Fruit fly (Drosophila melanogaster) whole organism, embryonic: Measurements from ENCODE around the gene cnc.
A peak's percentile ranks its signal among the peaks of the same experiment; 100 is the strongest.

Experiments used
- Asciz ChIP-seq: fragments of 200-800 bp; sonication (Bioruptor generic); optimal IDR thresholded peaks from 2 replicates; lab custom pipeline; 2017; ENCODE audit warnings: missing biosample characterization, mild to moderate bottlenecking, missing genetic modification characterization, missing genetic modification reagents
- Bgb ChIP-seq: fragments of 200-800 bp; sonication (Bioruptor generic); IDR thresholded peaks from 2 replicates; pipeline ENCODE4 v1.3.6; 2022; ENCODE audit warnings: missing biosample characterization, missing genetic modification characterization; ENCODE audit not compliant: partially characterized antibody
- CG10321 ChIP-seq: fragments of 200-800 bp; sonication (Bioruptor generic); IDR thresholded peaks from 2 replicates; pipeline ENCODE4 v1.3.6; 2022; ENCODE audit warnings: missing biosample characterization, missing genetic modification characterization
- CG10543 ChIP-seq: fragments of 200-800 bp; sonication (Bioruptor generic); optimal IDR thresholded peaks from 3 replicates; lab custom pipeline; 2017; ENCODE audit warnings: missing biosample characterization, mild to moderate bottlenecking, missing genetic modification characterization, moderate library complexity
- CG11247 ChIP-seq: fragments of 200-800 bp; sonication (Bioruptor generic); IDR thresholded peaks from 2 replicates; pipeline ENCODE4 v1.3.6; 2022; ENCODE audit warnings: missing biosample characterization, missing genetic modification characterization
- CG11560 ChIP-seq: fragments of 200-800 bp; sonication (Bioruptor generic); IDR thresholded peaks from 3 replicates; pipeline ENCODE4 v1.3.6; 2022; ENCODE audit warnings: missing biosample characterization, missing genetic modification characterization
- CG11723 ChIP-seq: fragments of 200-800 bp; sonication (Bioruptor generic); optimal IDR thresholded peaks from 2 replicates; lab custom pipeline; 2017; ENCODE audit warnings: missing biosample characterization, mild to moderate bottlenecking, missing genetic modification characterization
- CG12744 ChIP-seq: fragments of 200-800 bp; sonication (Bioruptor generic); optimal IDR thresholded peaks from 2 replicates; lab custom pipeline; 2016; ENCODE audit warnings: missing biosample characterization, missing genetic modification characterization
- CG12769 ChIP-seq: fragments of 200-800 bp; sonication (Bioruptor generic); optimal IDR thresholded peaks from 2 replicates; lab custom pipeline; 2019; ENCODE audit warnings: missing biosample characterization, mild to moderate bottlenecking, missing genetic modification characterization, moderate library complexity
- CG13624 ChIP-seq: fragments of 200-800 bp; sonication (Bioruptor generic); optimal IDR thresholded peaks from 2 replicates; lab custom pipeline; 2016; ENCODE audit warnings: missing biosample characterization, missing genetic modification characterization
- CG13894 ChIP-seq: fragments of 200-800 bp; sonication (Bioruptor generic); optimal IDR thresholded peaks from 3 replicates; lab custom pipeline; 2018; ENCODE audit warnings: missing biosample characterization, mild to moderate bottlenecking, missing genetic modification characterization, moderate library complexity
- CG15479 ChIP-seq: fragments of 200-800 bp; sonication (Bioruptor generic); optimal IDR thresholded peaks from 3 replicates; lab custom pipeline; 2019; ENCODE audit warnings: missing biosample characterization, mild to moderate bottlenecking, missing genetic modification characterization, moderate library complexity
- CG15601 ChIP-seq: fragments of 200-800 bp; sonication (Bioruptor generic); optimal IDR thresholded peaks from 3 replicates; lab custom pipeline; 2019; ENCODE audit warnings: missing biosample characterization, mild to moderate bottlenecking, missing genetic modification characterization, moderate library complexity
- CG16815 ChIP-seq: fragments of 200-800 bp; sonication (Bioruptor generic); optimal IDR thresholded peaks from 3 replicates; lab custom pipeline; 2017; ENCODE audit warnings: missing biosample characterization, mild to moderate bottlenecking, missing genetic modification characterization
- CG18011 ChIP-seq: fragments of 200-800 bp; sonication (Bioruptor generic); optimal IDR thresholded peaks from 2 replicates; lab custom pipeline; 2017; ENCODE audit warnings: missing biosample characterization, missing genetic modification characterization, mild to moderate bottlenecking, moderate library complexity, missing genotype
- CG18262 ChIP-seq: fragments of 200-800 bp; optimal IDR thresholded peaks from 3 replicates; lab custom pipeline; 2019; ENCODE audit warnings: missing biosample characterization, mild to moderate bottlenecking, missing genetic modification characterization, moderate library complexity
- CG31365 ChIP-seq: fragments of 200-800 bp; sonication (Bioruptor generic); optimal IDR thresholded peaks from 2 replicates; lab custom pipeline; 2018; ENCODE audit warnings: missing biosample characterization, mild to moderate bottlenecking, missing genetic modification characterization
- CG32767 ChIP-seq: fragments of 200-800 bp; sonication (Bioruptor generic); IDR thresholded peaks from 2 replicates; pipeline ENCODE4 v1.3.6; 2022; ENCODE audit warnings: missing biosample characterization, missing genetic modification characterization
- CG3847 ChIP-seq: fragments of 200-800 bp; sonication (Bioruptor generic); IDR thresholded peaks from 2 replicates; pipeline ENCODE4 v1.3.6; 2022; ENCODE audit warnings: missing biosample characterization, missing genetic modification characterization
- CG42726 ChIP-seq: fragments of 200-800 bp; sonication (Bioruptor generic); IDR thresholded peaks from 2 replicates; pipeline ENCODE4 v1.3.6; 2022; ENCODE audit warnings: missing biosample characterization, missing genetic modification characterization; ENCODE audit not compliant: partially characterized antibody
- CG4404 ChIP-seq: fragments of 200-800 bp; sonication (Bioruptor generic); IDR thresholded peaks from 2 replicates; pipeline ENCODE4 v1.3.6; 2022; ENCODE audit warnings: missing biosample characterization, missing genetic modification characterization
- CG6254 ChIP-seq: fragments of 200-800 bp; sonication (Bioruptor generic); optimal IDR thresholded peaks from 3 replicates; lab custom pipeline; 2017; ENCODE audit warnings: mild to moderate bottlenecking, missing biosample characterization, missing genetic modification reagents, missing genetic modification characterization
- CG6654 ChIP-seq: fragments of 200-800 bp; sonication (Bioruptor generic); optimal IDR thresholded peaks from 2 replicates; lab custom pipeline; 2017; ENCODE audit warnings: missing biosample characterization, mild to moderate bottlenecking, missing genetic modification characterization
- CG7745 ChIP-seq: fragments of 200-800 bp; sonication (Bioruptor generic); optimal IDR thresholded peaks from 2 replicates; lab custom pipeline; 2018; ENCODE audit warnings: missing biosample characterization, mild to moderate bottlenecking, missing genetic modification characterization, moderate library complexity
- CG7963 ChIP-seq: fragments of 200-800 bp; sonication (Bioruptor generic); IDR thresholded peaks from 3 replicates; pipeline ENCODE4 v1.3.6; 2022; ENCODE audit warnings: missing biosample characterization, missing genetic modification characterization; ENCODE audit not compliant: partially characterized antibody
- CG7987 ChIP-seq: fragments of 200-800 bp; sonication (Bioruptor generic); optimal IDR thresholded peaks from 2 replicates; lab custom pipeline; 2018; ENCODE audit warnings: missing biosample characterization, mild to moderate bottlenecking, missing genetic modification characterization, moderate library complexity
- CG8290 ChIP-seq, 3 experiments: fragments of 200-800 bp; sonication (Bioruptor generic); optimal IDR thresholded peaks; 2 replicates each; lab custom pipeline; 2016 to 2019; ENCODE audit warnings: missing biosample characterization in 3 of 3, missing genetic modification characterization in 3 of 3, mild to moderate bottlenecking in 2 of 3, moderate library complexity in 1 of 3
- Dad ChIP-seq: fragments of 200-800 bp; sonication (Bioruptor generic); optimal IDR thresholded peaks from 3 replicates; lab custom pipeline; 2016; ENCODE audit warnings: missing biosample characterization, missing genetic modification characterization
- Deaf1 ChIP-seq: fragments of 200-800 bp; optimal IDR thresholded peaks from 3 replicates; lab custom pipeline; 2019; ENCODE audit warnings: missing biosample characterization, mild to moderate bottlenecking, missing genetic modification characterization, moderate library complexity
- Eip74EF ChIP-seq, 2 experiments: fragments of 200-800 bp in 1 of 2; fragments of >200 bp in 1 of 2; sonication (Bioruptor generic) in 1 of 2; optimal IDR thresholded peaks; 2 replicates each; lab custom pipeline; 2017 to 2019; ENCODE audit warnings: missing biosample characterization in 2 of 2, missing genetic modification characterization in 2 of 2, mild to moderate bottlenecking in 1 of 2, moderate library complexity in 1 of 2
- Hey ChIP-seq: fragments of 200-800 bp; sonication (Bioruptor generic); optimal IDR thresholded peaks from 3 replicates; lab custom pipeline; 2018; ENCODE audit warnings: missing biosample characterization, mild to moderate bottlenecking, missing genetic modification characterization
- Hmx ChIP-seq: fragments of 200-800 bp; sonication (Bioruptor generic); optimal IDR thresholded peaks from 2 replicates; lab custom pipeline; 2016; ENCODE audit warnings: missing biosample characterization, missing genetic modification characterization
- Lim3 ChIP-seq: fragments of 200-800 bp; sonication (Bioruptor generic); IDR thresholded peaks from 2 replicates; pipeline ENCODE4 v1.3.6; 2022; ENCODE audit warnings: missing biosample characterization, missing genetic modification characterization
- NC2β ChIP-seq: fragments of 200-800 bp; sonication (Bioruptor generic); optimal IDR thresholded peaks from 2 replicates; lab custom pipeline; 2016; ENCODE audit warnings: missing biosample characterization, missing genetic modification characterization
- Neu2 ChIP-seq: fragments of 200-800 bp; sonication (Bioruptor generic); optimal IDR thresholded peaks from 3 replicates; lab custom pipeline; 2016; ENCODE audit warnings: missing biosample characterization, missing genetic modification characterization, borderline replicate concordance
- NfI ChIP-seq: fragments of 200-800 bp; sonication (Bioruptor generic); optimal IDR thresholded peaks from 3 replicates; lab custom pipeline; 2018; ENCODE audit warnings: missing biosample characterization, mild to moderate bottlenecking, missing genetic modification characterization, moderate library complexity
- Sox102F ChIP-seq: fragments of 200-800 bp; sonication (Bioruptor generic); optimal IDR thresholded peaks from 2 replicates; lab custom pipeline; 2018; ENCODE audit warnings: missing biosample characterization, mild to moderate bottlenecking, missing genetic modification characterization, moderate library complexity
- Usf ChIP-seq: fragments of 200-800 bp; sonication (Bioruptor generic); optimal IDR thresholded peaks from 2 replicates; lab custom pipeline; 2017; ENCODE audit warnings: missing genotype, missing biosample characterization, missing genetic modification characterization
- ab ChIP-seq: fragments of 200-800 bp; sonication (Bioruptor generic); optimal IDR thresholded peaks from 2 replicates; lab custom pipeline; 2016; ENCODE audit warnings: missing biosample characterization, missing genetic modification characterization
- ara ChIP-seq: fragments of 200-800 bp; sonication (Bioruptor generic); IDR thresholded peaks from 2 replicates; pipeline ENCODE4 v1.3.6; 2022; ENCODE audit warnings: missing biosample characterization, missing genetic modification characterization
- crc ChIP-seq: fragments of 200-800 bp; sonication (Bioruptor generic); optimal IDR thresholded peaks from 2 replicates; lab custom pipeline; 2016; ENCODE audit warnings: missing biosample characterization, missing genetic modification characterization
- ind ChIP-seq: fragments of 200-800 bp; sonication (Bioruptor generic); optimal IDR thresholded peaks from 3 replicates; lab custom pipeline; 2016; ENCODE audit warnings: missing biosample characterization, missing genetic modification characterization
- kni ChIP-seq: fragments of 200-800 bp; sonication (Bioruptor generic); optimal IDR thresholded peaks from 3 replicates; lab custom pipeline; 2017; ENCODE audit warnings: mild to moderate bottlenecking, missing biosample characterization, missing genetic modification reagents, missing genetic modification characterization
- nerfin-2 ChIP-seq: fragments of 200-800 bp; sonication (Bioruptor generic); IDR thresholded peaks from 2 replicates; pipeline ENCODE4 v1.3.6; 2022; ENCODE audit warnings: missing biosample characterization, missing genetic modification characterization; ENCODE audit not compliant: partially characterized antibody
- nmo ChIP-seq: fragments of 200-800 bp; sonication (Bioruptor generic); optimal IDR thresholded peaks from 2 replicates; lab custom pipeline; 2018; ENCODE audit warnings: missing biosample characterization, mild to moderate bottlenecking, missing genetic modification characterization, moderate library complexity
- oc ChIP-seq: fragments of 200-800 bp; sonication (Bioruptor generic); optimal IDR thresholded peaks from 2 replicates; lab custom pipeline; 2018; ENCODE audit warnings: missing biosample characterization, mild to moderate bottlenecking, missing genetic modification characterization, moderate library complexity
- seq ChIP-seq: fragments of 200-800 bp; sonication (Bioruptor generic); IDR thresholded peaks from 2 replicates; pipeline ENCODE4 v1.3.6; 2022; ENCODE audit warnings: missing biosample characterization, missing genetic modification characterization
- sug ChIP-seq: fragments of 200-800 bp; optimal IDR thresholded peaks from 2 replicates; lab custom pipeline; 2019; ENCODE audit warnings: missing biosample characterization, mild to moderate bottlenecking, missing genetic modification characterization, moderate library complexity
- yki ChIP-seq: fragments of >200 bp; optimal IDR thresholded peaks from 3 replicates; lab custom pipeline; 2018

The cnc gene

dm6 chr3R:23176445-23177087 is 49.9 kb downstream of the cnc start (continued):
- no peak for TF ChIP-seq Neu2 (GFP tag; lab: Kevin White, UChicago)
- TF ChIP-seq ind: no peak
- peak; percentile 44 for TF ChIP-seq CG15601 (tag; lab: Kevin White, UChicago)
- TF ChIP-seq CG18011 (GFP tag; lab: Kevin White, UChicago): no peak
- peak; percentile 55 for TF ChIP-seq Asciz
- no peak for TF ChIP-seq Deaf1
- no peak for TF ChIP-seq CG4404 (GFP tag; lab: Robert Waterston, UW)
- TF ChIP-seq CG13894 (tag; lab: Kevin White, UChicago): peak; percentile 45
- no peak for TF ChIP-seq CG16815 (GFP tag; lab: Kevin White, UChicago)
- TF ChIP-seq ab (GFP tag; lab: Kevin White, UChicago): no peak
- no peak for TF ChIP-seq CG11560 (tag; lab: Robert Waterston, UW)
- no peak for TF ChIP-seq CG7963 (GFP tag; lab: Robert Waterston, UW)
- no peak for TF ChIP-seq Hmx (GFP tag; lab: Kevin White, UChicago)
- no peak for TF ChIP-seq CG11247 (GFP tag; lab: Robert Waterston, UW)
- TF ChIP-seq seq: peak; percentile 55; the same call in 1 of the 2 replicates
- TF ChIP-seq CG6654 (GFP tag; lab: Kevin White, UChicago): no peak
- TF ChIP-seq Dad: peak; percentile 29
- peak; percentile 79 for TF ChIP-seq CG7987 (GFP tag; lab: Kevin White, UChicago)
- TF ChIP-seq CG6254 (GFP tag; lab: Kevin White, UChicago): no peak
- no peak for TF ChIP-seq oc
- no peak for TF ChIP-seq CG12744 (GFP tag; lab: Kevin White, UChicago)
- no peak for TF ChIP-seq crc
- TF ChIP-seq CG32767 (GFP tag; lab: Robert Waterston, UW): no peak
- peak; percentile 64 for TF ChIP-seq CG10543 (GFP tag; lab: Kevin White, UChicago)
- no peak for TF ChIP-seq yki (lab: Kevin White, UChicago)
- peak; percentile 20 for TF ChIP-seq kni (GFP tag; lab: Kevin White, UChicago)
- peak; percentile 2 for TF ChIP-seq CG18262 (tag; lab: Kevin White, UChicago)
- no peak for TF ChIP-seq CG42726
- no peak for TF ChIP-seq nmo (GFP tag; lab: Kevin White, UChicago)
- TF ChIP-seq Lim3: no peak
- no peak for TF ChIP-seq CG3847 (GFP tag; lab: Robert Waterston, UW)
- no peak for TF ChIP-seq CG15479 (GFP tag; lab: Kevin White, UChicago)
- no peak for TF ChIP-seq Eip74EF (GFP tag; optimal IDR thresholded peaks at IDR 0.05; lab: Kevin White, UChicago)
- TF ChIP-seq NfI (GFP tag; lab: Kevin White, UChicago): peak; percentile 25
- peak; percentile 23 for TF ChIP-seq CG11723 (GFP tag; lab: Kevin White, UChicago)
- TF ChIP-seq nerfin-2 (GFP tag; lab: Robert Waterston, UW): no peak
- peak; percentile 37 for TF ChIP-seq sug (tag; lab: Kevin White, UChicago)
- TF ChIP-seq NC2β: no peak
- TF ChIP-seq CG12769 (tag; lab: Kevin White, UChicago): peak; percentile 75
- TF ChIP-seq Usf (GFP tag; lab: Kevin White, UChicago): no peak
- TF ChIP-seq Sox102F: peak; percentile 20
- peak; percentile 59 for TF ChIP-seq Hey (tag; lab: Kevin White, UChicago)
- no peak for TF ChIP-seq CG7745
- TF ChIP-seq CG8290 (GFP tag; optimal IDR thresholded peaks at IDR 0.05; lab: Kevin White, UChicago): no peak
- TF ChIP-seq CG8290 (tag; optimal IDR thresholded peaks at IDR 0.05; lab: Kevin White, UChicago): peak in 1 of 2 experiments; percentile 67
- TF ChIP-seq Bgb: no peak
- TF ChIP-seq CG31365 (tag; lab: Kevin White, UChicago): peak; percentile 41
- TF ChIP-seq ara (GFP tag; lab: Robert Waterston, UW): 0 out of 2 replicates have a peak, but pooled peaks have one; percentile 24
- TF ChIP-seq CG13624 (GFP tag; lab: Kevin White, UChicago): peak; percentile 13
- TF ChIP-seq CG10321 (GFP tag; lab: Robert Waterston, UW): no peak
